Worm (Caenorhabditis elegans) whole organism, L3 larva: ENCODE results near the gene T04C9.1.

ENCODE experiments used
- R02D3.7 ChIP-seq: fragments of 150-350 bp; optimal IDR thresholded peaks from 2 replicates; lab custom pipeline; 2014; ENCODE audit warnings: missing biosample characterization, missing genetic modification characterization
- fkh-10 ChIP-seq: sonication (generic microtip); optimal IDR thresholded peaks from 2 replicates; lab custom pipeline; 2017; ENCODE audit warnings: missing biosample characterization, missing genetic modification reagents, missing genetic modification characterization
- fos-1 ChIP-seq: fragments of 150-350 bp; optimal IDR thresholded peaks from 2 replicates; lab custom pipeline; 2014; ENCODE audit warnings: missing biosample characterization, missing genetic modification characterization
- mdl-1 ChIP-seq: fragments of 150-350 bp; optimal IDR thresholded peaks from 2 replicates; lab custom pipeline; 2014; ENCODE audit warnings: missing biosample characterization, missing genetic modification characterization
- nhr-11 ChIP-seq: fragments of 150-350 bp; optimal IDR thresholded peaks from 2 replicates; lab custom pipeline; 2014; ENCODE audit warnings: missing biosample characterization, missing genetic modification characterization
- nhr-23 ChIP-seq: fragments of 150-350 bp; optimal IDR thresholded peaks from 2 replicates; lab custom pipeline; 2014; ENCODE audit warnings: missing biosample characterization, missing genetic modification reagents, missing genetic modification characterization
- snpc-4 ChIP-seq: fragments of 150-350 bp; optimal IDR thresholded peaks from 2 replicates; lab custom pipeline; 2014; ENCODE audit warnings: missing biosample characterization, missing genetic modification characterization

DNA sequence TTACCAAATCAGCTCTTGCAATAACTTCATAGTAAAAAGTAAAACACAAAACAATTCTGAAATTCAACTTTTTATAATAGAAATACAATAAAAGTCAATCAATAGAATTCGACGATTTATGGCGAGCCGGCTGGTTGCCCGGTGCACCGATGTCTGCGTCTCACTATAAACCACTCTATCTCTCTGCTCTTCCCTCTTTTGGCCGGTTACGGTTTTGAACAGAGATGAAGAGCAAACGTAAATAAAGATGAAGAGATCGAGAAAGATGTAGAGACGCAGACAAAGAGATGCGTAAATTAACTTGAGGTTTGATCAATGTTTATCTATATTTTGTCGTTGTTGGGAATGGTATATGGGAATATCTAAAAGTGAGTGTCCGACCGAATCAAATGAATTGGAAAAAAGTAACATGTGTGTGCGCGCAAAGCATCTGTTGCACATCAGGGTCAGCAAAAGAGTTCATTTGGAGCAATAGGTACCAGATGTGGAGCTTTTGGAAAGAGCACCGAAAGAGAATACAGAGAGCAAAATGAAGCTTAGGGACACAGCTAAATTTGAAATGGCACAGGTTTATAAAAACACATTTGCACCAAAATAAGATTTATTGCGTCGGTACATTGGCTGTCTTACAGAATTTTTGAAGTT is 12.6 kb upstream of the T04C9.1 start:
- TF ChIP-seq nhr-23 (tag; lab: Kevin White, UChicago) (no peak), mdl-1 (tag; lab: Kevin White, UChicago) (no peak), fkh-10 (GFP tag; lab: Kevin White, UChicago) (no peak), R02D3.7 (tag; lab: Kevin White, UChicago) (no peak), snpc-4 (tag; lab: Kevin White, UChicago) (no peak), fos-1 (tag; lab: Kevin White, UChicago) (no peak), nhr-11 (tag; lab: Kevin White, UChicago) (no peak)
